Fruit fly (Drosophila melanogaster) whole organism, pupa: ENCODE measurements around the gene sNPF-R.

Experiments
- CG10348 ChIP-seq: fragments of 200-800 bp; sonication (Bioruptor generic); IDR thresholded peaks from 2 replicates; pipeline ENCODE4 v1.3.6; 2022; ENCODE audit warnings: missing biosample characterization, missing genetic modification characterization
- CG32121 ChIP-seq: fragments of 200-800 bp; sonication (Bioruptor generic); IDR thresholded peaks from 2 replicates; pipeline ENCODE4 v1.3.6; 2022; ENCODE audit warnings: missing biosample characterization, missing genetic modification characterization
- Snoo ChIP-seq: fragments of 200-800 bp; sonication (Bioruptor generic); optimal IDR thresholded peaks from 3 replicates; lab custom pipeline; 2017; ENCODE audit warnings: missing biosample characterization, mild to moderate bottlenecking, missing genetic modification characterization, inconsistent platforms

DNA sequence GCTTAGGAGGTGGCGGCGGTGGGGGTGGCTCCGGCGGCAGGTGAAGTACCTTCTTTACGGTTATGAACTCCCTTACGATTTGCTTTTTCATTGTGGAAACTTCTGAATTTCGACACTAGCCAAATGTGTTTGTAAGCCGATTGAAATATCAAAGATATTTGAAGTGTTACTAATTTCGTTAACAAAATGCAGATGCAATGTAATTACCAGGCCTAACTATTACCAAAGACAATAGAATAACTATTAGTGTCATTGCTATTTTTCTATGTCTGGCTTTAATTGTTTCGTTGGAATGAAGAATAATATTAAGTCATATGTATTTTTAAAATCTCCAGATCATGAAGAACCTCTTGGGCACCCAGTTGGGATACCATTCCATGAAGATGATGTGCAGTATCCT, 44.4 kb upstream of the sNPF-R start, which contains the start of gene CG7335:
- TF ChIP-seq CG10348 (GFP tag; lab: Robert Waterston, UW): no peak
- TF ChIP-seq Snoo (tag; lab: Kevin White, UChicago): no peak
- no peak for TF ChIP-seq CG32121
